Worm (Caenorhabditis elegans) whole organism, L4 larva: Measurements from ENCODE around the gene F46C8.8.

Experiments used
- R02D3.7 ChIP-seq: fragments of 150-350 bp; sonication (generic microtip); optimal IDR thresholded peaks from 3 replicates; lab custom pipeline; 2014; ENCODE audit warnings: missing biosample characterization, missing genetic modification characterization
- daf-12 ChIP-seq: fragments of 150-350 bp; optimal IDR thresholded peaks from 2 replicates; lab custom pipeline; 2014; ENCODE audit warnings: missing biosample characterization, missing genetic modification reagents, missing genetic modification characterization
- hlh-11 ChIP-seq: fragments of 200-800 bp; sonication (Bioruptor generic); optimal IDR thresholded peaks from 2 replicates; lab custom pipeline; 2018; ENCODE audit warnings: mild to moderate bottlenecking, missing genetic modification characterization, missing compliant biosample characterization
- snpc-4 ChIP-seq: fragments of 150-350 bp; optimal IDR thresholded peaks from 2 replicates; lab custom pipeline; 2014; ENCODE audit warnings: missing biosample characterization, missing genetic modification characterization
- unc-62 ChIP-seq, 3 experiments: fragments of 150-350 bp in 1 of 3; sonication (generic microtip); optimal IDR thresholded peaks in 2 of 3; peaks in 1 of 3; 1 replicate in 1 of 3; 2 replicates in 2 of 3; lab custom pipeline; 2014 to 2017; ENCODE audit warnings: missing biosample characterization in 3 of 3, missing genetic modification characterization in 3 of 3, missing genetic modification reagents in 3 of 3, missing genotype in 1 of 3

ce11 chrX:7577458-7578158, 23.4 kb upstream of the F46C8.8 start:
- TF ChIP-seq daf-12 (no peak), snpc-4 (tag; lab: Kevin White, UChicago) (no peak), R02D3.7 (tag; lab: Kevin White, UChicago) (no peak), hlh-11 (tag; lab: Kevin White, UChicago) (peak; percentile 58), unc-62 (GFP tag; optimal IDR thresholded peaks at IDR 0.05 in 1 of 2; lab: Kevin White, UChicago) (peak in 1 of 2 experiments; percentile 28), unc-62 (tag; optimal IDR thresholded peaks at IDR 0.05; lab: Kevin White, UChicago) (no peak)
